Fruit fly (Drosophila melanogaster) whole organism, embryonic: Measurements from ENCODE around the gene ebi.
A peak's percentile ranks its signal among the peaks of the same experiment; 100 is the strongest.

Experiments used
- Aef1 ChIP-seq: fragments of 200-800 bp; sonication (Bioruptor generic); IDR thresholded peaks from 3 replicates; pipeline ENCODE4 v1.3.6; 2022; ENCODE audit warnings: missing biosample characterization, missing genetic modification characterization
- Atf-2 ChIP-seq: fragments of 200-800 bp; sonication (Bioruptor generic); optimal IDR thresholded peaks from 2 replicates; lab custom pipeline; 2016; ENCODE audit warnings: missing biosample characterization, missing genetic modification characterization
- Bgb ChIP-seq: fragments of 200-800 bp; sonication (Bioruptor generic); IDR thresholded peaks from 2 replicates; pipeline ENCODE4 v1.3.6; 2022; ENCODE audit warnings: missing biosample characterization, missing genetic modification characterization; ENCODE audit not compliant: partially characterized antibody
- C15 ChIP-seq: fragments of 200-800 bp; sonication (Bioruptor generic); IDR thresholded peaks from 3 replicates; pipeline ENCODE4 v1.3.6; 2022; ENCODE audit warnings: missing biosample characterization, missing genetic modification characterization
- CG11093 ChIP-seq: fragments of 200-800 bp; sonication (Bioruptor generic); IDR thresholded peaks from 3 replicates; pipeline ENCODE4 v1.3.6; 2022; ENCODE audit warnings: missing biosample characterization, missing genetic modification characterization
- CG11398 ChIP-seq: fragments of 200-800 bp; sonication (Bioruptor generic); optimal IDR thresholded peaks from 2 replicates; lab custom pipeline; 2016; ENCODE audit warnings: missing biosample characterization, missing genetic modification characterization
- CG11456 ChIP-seq: fragments of 200-800 bp; sonication (Bioruptor generic); IDR thresholded peaks from 3 replicates; pipeline ENCODE4 v1.3.6; 2022; ENCODE audit warnings: missing biosample characterization, missing genetic modification characterization
- CG11504 ChIP-seq: fragments of 200-800 bp; sonication (Bioruptor generic); optimal IDR thresholded peaks from 3 replicates; lab custom pipeline; 2019; ENCODE audit warnings: missing biosample characterization, mild to moderate bottlenecking, missing genetic modification characterization, moderate library complexity
- CG12071 ChIP-seq: fragments of 200-800 bp; sonication (Bioruptor generic); optimal IDR thresholded peaks from 3 replicates; lab custom pipeline; 2018; ENCODE audit warnings: missing biosample characterization, mild to moderate bottlenecking, missing genetic modification characterization
- CG12104 ChIP-seq: fragments of 200-800 bp; sonication (Bioruptor generic); optimal IDR thresholded peaks from 3 replicates; lab custom pipeline; 2016; ENCODE audit warnings: missing biosample characterization, missing genetic modification characterization
- CG1603 ChIP-seq: fragments of 200-800 bp; sonication (Bioruptor generic); optimal IDR thresholded peaks from 2 replicates; lab custom pipeline; 2019; ENCODE audit warnings: missing biosample characterization, mild to moderate bottlenecking, missing genetic modification characterization, moderate library complexity
- CG16779 ChIP-seq: fragments of 200-800 bp; sonication (Bioruptor generic); IDR thresholded peaks from 2 replicates; pipeline ENCODE4 v1.3.6; 2022; ENCODE audit warnings: missing biosample characterization, missing genetic modification characterization
- CG17361 ChIP-seq: fragments of 200-800 bp; sonication (Bioruptor generic); IDR thresholded peaks from 3 replicates; pipeline ENCODE4 v1.3.6; 2022; ENCODE audit warnings: missing biosample characterization, missing genetic modification characterization
- CG2202 ChIP-seq: fragments of 200-800 bp; sonication (Bioruptor generic); optimal IDR thresholded peaks from 2 replicates; lab custom pipeline; 2018; ENCODE audit warnings: missing biosample characterization, mild to moderate bottlenecking, missing genetic modification characterization
- CG31365 ChIP-seq: fragments of 200-800 bp; sonication (Bioruptor generic); optimal IDR thresholded peaks from 2 replicates; lab custom pipeline; 2018; ENCODE audit warnings: missing biosample characterization, mild to moderate bottlenecking, missing genetic modification characterization
- CG34422 ChIP-seq: fragments of 200-800 bp; sonication (Bioruptor generic); IDR thresholded peaks from 3 replicates; pipeline ENCODE4 v1.3.6; 2022; ENCODE audit warnings: missing biosample characterization, missing genetic modification characterization
- CG3838 ChIP-seq: fragments of 200-800 bp; sonication (Bioruptor generic); optimal IDR thresholded peaks from 3 replicates; lab custom pipeline; 2016; ENCODE audit warnings: missing biosample characterization, missing genetic modification characterization
- CG4730 ChIP-seq: fragments of 200-800 bp; sonication (Bioruptor generic); IDR thresholded peaks from 2 replicates; pipeline ENCODE4 v1.3.6; 2022; ENCODE audit warnings: missing biosample characterization, missing genetic modification characterization
- CG5953 ChIP-seq: fragments of 200-800 bp; sonication (Bioruptor generic); IDR thresholded peaks from 2 replicates; pipeline ENCODE4 v1.3.6; 2022; ENCODE audit warnings: missing biosample characterization, missing genetic modification characterization
- CG8290 ChIP-seq, 3 experiments: fragments of 200-800 bp; sonication (Bioruptor generic); optimal IDR thresholded peaks; 2 replicates each; lab custom pipeline; 2016 to 2019; ENCODE audit warnings: missing biosample characterization in 3 of 3, missing genetic modification characterization in 3 of 3, mild to moderate bottlenecking in 2 of 3, moderate library complexity in 1 of 3
- CG8478 ChIP-seq: fragments of >200 bp; optimal IDR thresholded peaks from 2 replicates; lab custom pipeline; 2018
- CG9817 ChIP-seq: fragments of 200-800 bp; sonication (Bioruptor generic); optimal IDR thresholded peaks from 2 replicates; lab custom pipeline; 2018; ENCODE audit warnings: missing biosample characterization, mild to moderate bottlenecking, missing genetic modification characterization, moderate library complexity
- Ets65A ChIP-seq: fragments of 200-800 bp; sonication (Bioruptor generic); peaks from one replicate; lab custom pipeline; 2016; ENCODE audit warnings: missing biosample characterization, missing genetic modification characterization
- H2.0 ChIP-seq: fragments of 200-800 bp; sonication (Bioruptor generic); IDR thresholded peaks from 2 replicates; pipeline ENCODE4 v1.3.6; 2022; ENCODE audit warnings: missing biosample characterization, missing genetic modification characterization
- HHEX ChIP-seq: fragments of 200-800 bp; sonication (Bioruptor generic); optimal IDR thresholded peaks from 3 replicates; lab custom pipeline; 2017; ENCODE audit warnings: missing biosample characterization, mild to moderate bottlenecking, missing genetic modification characterization, missing genetic modification reagents
- Scr ChIP-seq: fragments of 200-800 bp; sonication (Bioruptor generic); IDR thresholded peaks from 2 replicates; pipeline ENCODE4 v1.3.6; 2022; ENCODE audit warnings: missing biosample characterization, missing genetic modification characterization; ENCODE audit not compliant: partially characterized antibody
- Six4 ChIP-seq: fragments of 200-800 bp; sonication (Bioruptor generic); optimal IDR thresholded peaks from 2 replicates; lab custom pipeline; 2016; ENCODE audit warnings: missing biosample characterization, missing genetic modification characterization
- Taf1 ChIP-seq: fragments of 200-800 bp; sonication (Bioruptor generic); IDR thresholded peaks from 2 replicates; pipeline ENCODE4 v1.3.6; 2022; ENCODE audit warnings: missing biosample characterization, missing genetic modification characterization
- abd-A ChIP-seq: fragments of 200-800 bp; sonication (Bioruptor generic); optimal IDR thresholded peaks from 3 replicates; lab custom pipeline; 2019; ENCODE audit warnings: missing biosample characterization, mild to moderate bottlenecking, missing genetic modification characterization, moderate library complexity
- al ChIP-seq: fragments of 200-800 bp; sonication (Bioruptor generic); IDR thresholded peaks from 2 replicates; pipeline ENCODE4 v1.3.6; 2022; ENCODE audit warnings: missing biosample characterization, missing genetic modification characterization
- aop ChIP-seq: fragments of 200-800 bp; sonication (Bioruptor generic); IDR thresholded peaks from 2 replicates; pipeline ENCODE4 v1.3.6; 2022; ENCODE audit warnings: missing biosample characterization, missing genetic modification characterization
- az2 ChIP-seq: fragments of 200-800 bp; sonication (Bioruptor generic); optimal IDR thresholded peaks from 3 replicates; lab custom pipeline; 2016; ENCODE audit warnings: missing biosample characterization, missing genetic modification characterization
- her ChIP-seq: fragments of 200-800 bp; sonication (Bioruptor generic); optimal IDR thresholded peaks from 2 replicates; lab custom pipeline; 2016; ENCODE audit warnings: missing biosample characterization, missing genetic modification characterization
- hkb ChIP-seq, 2 experiments: fragments of 200-800 bp in 1 of 2; fragments of >200 bp in 1 of 2; sonication (Bioruptor generic) in 1 of 2; IDR thresholded peaks in 1 of 2; optimal IDR thresholded peaks in 1 of 2; 2 replicates each; pipeline versions ENCODE4 v1.3.6 to Lab custom; 2017 to 2022; ENCODE audit warnings: missing biosample characterization in 1 of 2, missing genetic modification characterization in 1 of 2
- mld ChIP-seq: fragments of 200-800 bp; sonication (Bioruptor generic); IDR thresholded peaks from 3 replicates; pipeline ENCODE4 v1.3.6; 2022; ENCODE audit warnings: missing biosample characterization, missing genetic modification characterization; ENCODE audit not compliant: partially characterized antibody
- nom ChIP-seq: fragments of 200-800 bp; sonication (Bioruptor generic); optimal IDR thresholded peaks from 2 replicates; lab custom pipeline; 2017; ENCODE audit warnings: missing biosample characterization, missing genetic modification characterization, mild to moderate bottlenecking, moderate library complexity, missing genetic modification reagents
- pho ChIP-seq: fragments of 200-800 bp; sonication (Bioruptor generic); optimal IDR thresholded peaks from 2 replicates; lab custom pipeline; 2016; ENCODE audit warnings: missing biosample characterization, missing genetic modification characterization
- phol ChIP-seq: fragments of 200-800 bp; sonication (Bioruptor generic); optimal IDR thresholded peaks from 3 replicates; lab custom pipeline; 2018; ENCODE audit warnings: missing biosample characterization, mild to moderate bottlenecking, missing genetic modification characterization, moderate library complexity
- prd ChIP-seq, 3 experiments: fragments of >200 bp in 2 of 3; fragments of 200-800 bp in 1 of 3; sonication (Bioruptor generic) in 1 of 3; optimal IDR thresholded peaks in 2 of 3; IDR thresholded peaks in 1 of 3; 2 replicates in 2 of 3; 3 replicates in 1 of 3; pipeline versions ENCODE4 v1.3.6 to Lab custom; 2017 to 2022; ENCODE audit warnings: missing biosample characterization in 1 of 3, missing genetic modification characterization in 1 of 3
- pum ChIP-seq: fragments of 200-800 bp; sonication (Bioruptor generic); optimal IDR thresholded peaks from 2 replicates; lab custom pipeline; 2016; ENCODE audit warnings: missing biosample characterization, missing genetic modification characterization
- salm ChIP-seq: fragments of 200-800 bp; sonication (Bioruptor generic); optimal IDR thresholded peaks from 2 replicates; lab custom pipeline; 2018; ENCODE audit warnings: missing biosample characterization, mild to moderate bottlenecking, missing genetic modification characterization
- sr ChIP-seq: fragments of 200-800 bp; sonication (Bioruptor generic); IDR thresholded peaks from 3 replicates; pipeline ENCODE4 v1.3.6; 2022; ENCODE audit warnings: missing biosample characterization, missing genetic modification characterization
- ssp ChIP-seq: fragments of 200-800 bp; sonication (Bioruptor generic); IDR thresholded peaks from 2 replicates; pipeline ENCODE4 v1.3.6; 2022; ENCODE audit warnings: missing biosample characterization, missing genetic modification characterization
- stwl ChIP-seq: fragments of 200-800 bp; sonication (Bioruptor generic); optimal IDR thresholded peaks from 3 replicates; lab custom pipeline; 2018; ENCODE audit warnings: missing biosample characterization, mild to moderate bottlenecking, missing genetic modification characterization, moderate library complexity
- tna ChIP-seq: fragments of 200-800 bp; sonication (Bioruptor generic); IDR thresholded peaks from 2 replicates; pipeline ENCODE4 v1.3.6; 2022; ENCODE audit warnings: missing biosample characterization, missing genetic modification characterization; ENCODE audit not compliant: partially characterized antibody
- usp ChIP-seq: fragments of >200 bp; optimal IDR thresholded peaks from 2 replicates; lab custom pipeline; 2017; ENCODE audit warnings: missing biosample characterization, missing genetic modification characterization
- vnd ChIP-seq: fragments of 200-800 bp; sonication (Bioruptor generic); IDR thresholded peaks from 3 replicates; pipeline ENCODE4 v1.3.6; 2022; ENCODE audit warnings: missing biosample characterization, missing genetic modification characterization; ENCODE audit not compliant: partially characterized antibody
- zen2 ChIP-seq: fragments of 200-800 bp; sonication (Bioruptor generic); IDR thresholded peaks from 3 replicates; pipeline ENCODE4 v1.3.6; 2022; ENCODE audit warnings: missing biosample characterization, missing genetic modification characterization; ENCODE audit not compliant: partially characterized antibody
- zfh1 ChIP-seq: fragments of 200-800 bp; sonication (Bioruptor generic); IDR thresholded peaks from 3 replicates; pipeline ENCODE4 v1.3.6; 2022; ENCODE audit warnings: missing biosample characterization, missing genetic modification characterization

The ebi gene

dm6 chr2L:419620-420184 is 4.8 kb downstream of the ebi start, which contains the start of the genes CG13690 and RpLP1 (continued):
- peak; percentile 29; the same call in 1 of the 3 replicates for TF ChIP-seq Aef1
- peak; percentile 89 for TF ChIP-seq nom (GFP tag; lab: Kevin White, UChicago)
- TF ChIP-seq tna (GFP tag; lab: Robert Waterston, UW) = no peak
- peak; percentile 56 for TF ChIP-seq CG8290 (GFP tag; optimal IDR thresholded peaks at IDR 0.05; lab: Kevin White, UChicago)
- peak; percentile 41 to 85 for TF ChIP-seq CG8290 (tag; optimal IDR thresholded peaks at IDR 0.05; lab: Kevin White, UChicago)
- TF ChIP-seq CG4730 (GFP tag; lab: Robert Waterston, UW) = no peak
- TF ChIP-seq CG17361 = peak; percentile 85
- peak; percentile 76 for TF ChIP-seq zfh1 (GFP tag; lab: Robert Waterston, UW)
- no peak for TF ChIP-seq CG11093
- TF ChIP-seq her = peak; percentile 66
- TF ChIP-seq zen2 = no peak
- peak; percentile 59 for TF ChIP-seq CG9817
- no peak for TF ChIP-seq prd (optimal IDR thresholded peaks at IDR 0.05; lab: Kevin White, UChicago)
- TF ChIP-seq prd (GFP tag; IDR thresholded peaks at IDR 0.05; lab: Robert Waterston, UW) = no peak
- no peak for TF ChIP-seq hkb (optimal IDR thresholded peaks at IDR 0.05; lab: Kevin White, UChicago)
- TF ChIP-seq hkb (GFP tag; IDR thresholded peaks at IDR 0.05; lab: Robert Waterston, UW) = peak; percentile 71
- TF ChIP-seq al (GFP tag; lab: Robert Waterston, UW) = no peak
- TF ChIP-seq Scr (GFP tag; lab: Robert Waterston, UW) = no peak
- peak; percentile 11 for TF ChIP-seq Atf-2 (GFP tag; lab: Kevin White, UChicago)
- TF ChIP-seq CG11456 (GFP tag; lab: Robert Waterston, UW) = peak; percentile 76; the same call in 2 of the 3 replicates
- peak; percentile 36 for TF ChIP-seq pum
- no peak for TF ChIP-seq CG5953 (GFP tag; lab: Robert Waterston, UW)
- TF ChIP-seq C15 = peak; percentile 54; the same call in 1 of the 3 replicates
- TF ChIP-seq sr (GFP tag; lab: Robert Waterston, UW) = peak; percentile 61; the same call in 1 of the 3 replicates
- TF ChIP-seq CG34422 (GFP tag; lab: Robert Waterston, UW) = 0 out of 3 replicates have a peak, but pooled peaks have one; percentile 22
- TF ChIP-seq CG8478 (lab: Kevin White, UChicago) = no peak
- peak; percentile 5 for TF ChIP-seq CG3838 (GFP tag; lab: Kevin White, UChicago)
- TF ChIP-seq CG16779 (GFP tag; lab: Robert Waterston, UW) = peak; percentile 58; the same call in 1 of the 2 replicates
- peak; percentile 35 for TF ChIP-seq Six4 (GFP tag; lab: Kevin White, UChicago)
- peak; percentile 95 for TF ChIP-seq Ets65A
- TF ChIP-seq Bgb (GFP tag; lab: Robert Waterston, UW) = peak; percentile 25; the same call in 1 of the 2 replicates
- TF ChIP-seq H2.0 (GFP tag; lab: Robert Waterston, UW) = peak; percentile 23; the same call in 1 of the 2 replicates
- peak; percentile 72 for TF ChIP-seq CG11398 (GFP tag; lab: Kevin White, UChicago)
- peak; percentile 77 for TF ChIP-seq CG2202 (tag; lab: Kevin White, UChicago)
- TF ChIP-seq aop (GFP tag; lab: Robert Waterston, UW) = no peak
- TF ChIP-seq Taf1 (GFP tag; lab: Robert Waterston, UW) = 0 out of 2 replicates have a peak, but pooled peaks have one; percentile 11
- peak; percentile 76 for TF ChIP-seq stwl (tag; lab: Kevin White, UChicago)
- TF ChIP-seq abd-A (tag; lab: Kevin White, UChicago) = no peak
- no peak for TF ChIP-seq vnd (GFP tag; lab: Robert Waterston, UW)
- peak; percentile 70 for TF ChIP-seq CG1603 (tag; lab: Kevin White, UChicago)
- peak; percentile 50 for TF ChIP-seq az2
- TF ChIP-seq CG31365 (tag; lab: Kevin White, UChicago) = peak; percentile 72
- TF ChIP-seq mld (GFP tag; lab: Robert Waterston, UW) = no peak
- peak; percentile 19; the same call in 1 of the 2 replicates for TF ChIP-seq ssp (GFP tag; lab: Robert Waterston, UW)
- TF ChIP-seq CG11504 (tag; lab: Kevin White, UChicago) = peak; percentile 76
- peak; percentile 85 for TF ChIP-seq HHEX (GFP tag; lab: Kevin White, UChicago)
- peak; percentile 44 for TF ChIP-seq pho (GFP tag; lab: Kevin White, UChicago)
- peak; percentile 80 for TF ChIP-seq salm (tag; lab: Kevin White, UChicago)
- peak; percentile 82 for TF ChIP-seq CG12104 (GFP tag; lab: Kevin White, UChicago)
- peak; percentile 82 for TF ChIP-seq CG12071 (GFP tag; lab: Kevin White, UChicago)
- TF ChIP-seq usp (GFP tag; lab: Kevin White, UChicago) = no peak
- TF ChIP-seq phol (tag; lab: Kevin White, UChicago) = peak; percentile 89
